Worm (Caenorhabditis elegans): ENCODE measurements around the gene vap-2.

Gene vap-2

ce11 chrX:10780542-10781266 lies 11.6 kb downstream of the vap-2 start:
- TF ChIP-seq nhr-28 (tag; optimal IDR thresholded peaks at IDR 0.05): no peak
- peak; percentile 53 for TF ChIP-seq pqm-1 (tag; optimal IDR thresholded peaks at IDR 0.05)
- peak; percentile 75 for TF ChIP-seq elt-2 (tag; optimal IDR thresholded peaks at IDR 0.05)
- peak; percentile 48 for TF ChIP-seq jun-1 (tag; optimal IDR thresholded peaks at IDR 0.05)

- no peak for TF ChIP-seq tbx-2 (tag; optimal IDR thresholded peaks at IDR 0.05)
- TF ChIP-seq ZK546.5 (tag; optimal IDR thresholded peaks at IDR 0.05): no peak
- no peak for TF ChIP-seq R02D3.7 (tag; optimal IDR thresholded peaks at IDR 0.05)
- TF ChIP-seq pqm-1 (tag; optimal IDR thresholded peaks at IDR 0.05): no peak
- TF ChIP-seq elt-2 (tag; optimal IDR thresholded peaks at IDR 0.05): peak; percentile 9
- no peak for TF ChIP-seq nfya-1 (tag; optimal IDR thresholded peaks at IDR 0.05; ENCODE audit: insufficient read depth)
Measured at ce11 chrX:10774865-10775264, 17.5 kb downstream of the vap-2 start.

- TF ChIP-seq nhr-23 (tag; optimal IDR thresholded peaks at IDR 0.05) (peak; percentile 66), pqm-1 (tag; optimal IDR thresholded peaks at IDR 0.05) (peak; percentile 12), egl-5 (tag; optimal IDR thresholded peaks at IDR 0.05) (no peak), nhr-25 (tag; optimal IDR thresholded peaks at IDR 0.05) (peak; percentile 68), egl-27 (tag; optimal IDR thresholded peaks at IDR 0.05) (no peak), pha-4 (tag; optimal IDR thresholded peaks at IDR 0.05) (no peak), nhr-43 (tag; optimal IDR thresholded peaks at IDR 0.05; ENCODE audit: poor library complexity, severe bottlenecking) (peak; percentile 88)
Measured at ce11 chrX:10772763-10773162, 19.6 kb downstream of the vap-2 start.

- TF ChIP-seq nfya-1 (tag; optimal IDR thresholded peaks at IDR 0.05; ENCODE audit: insufficient read depth) (peak; percentile 68), unc-62 (GFP tag; optimal IDR thresholded peaks at IDR 0.05) (peak; percentile 28), nhr-43 (tag; optimal IDR thresholded peaks at IDR 0.05; ENCODE audit: poor library complexity, severe bottlenecking) (peak; percentile 59), lsy-12 (tag; optimal IDR thresholded peaks at IDR 0.05) (peak; percentile 30), mdl-1 (tag; optimal IDR thresholded peaks at IDR 0.05) (no peak), nhr-12 (tag; optimal IDR thresholded peaks at IDR 0.05) (no peak), pqm-1 (tag; optimal IDR thresholded peaks at IDR 0.05) (peak; percentile 92), ceh-16 (tag; optimal IDR thresholded peaks at IDR 0.05) (no peak), elt-3 (tag; optimal IDR thresholded peaks at IDR 0.05) (peak in 1 of 3 experiments; percentile 80), egl-27 (tag; optimal IDR thresholded peaks at IDR 0.05) (peak; percentile 75), jun-1 (tag; optimal IDR thresholded peaks at IDR 0.05) (peak; percentile 78), ztf-11 (tag; optimal IDR thresholded peaks at IDR 0.05) (no peak), daf-12 (tag; optimal IDR thresholded peaks at IDR 0.05) (no peak), lin-39 (tag; optimal IDR thresholded peaks at IDR 0.05) (peak; percentile 65), nhr-25 (tag; optimal IDR thresholded peaks at IDR 0.05) (peak; percentile 50), pha-4 (tag; optimal IDR thresholded peaks at IDR 0.05) (peak; percentile 75), elt-2 (tag; optimal IDR thresholded peaks at IDR 0.05) (peak; percentile 93), egl-5 (tag; optimal IDR thresholded peaks at IDR 0.05) (peak; percentile 90), nhr-23 (tag; optimal IDR thresholded peaks at IDR 0.05) (peak; percentile 74), ceh-28 (tag; optimal IDR thresholded peaks at IDR 0.05) (peak; percentile 80), R02D3.7 (tag; optimal IDR thresholded peaks at IDR 0.05) (peak; percentile 40)
Measured at ce11 chrX:10772165-10772584, 20.2 kb downstream of the vap-2 start.

ce11 chrX:10770988-10771496 lies 21.3 kb downstream of the vap-2 start:
- TF ChIP-seq nhr-28 (tag; optimal IDR thresholded peaks at IDR 0.05) (no peak), pqm-1 (tag; optimal IDR thresholded peaks at IDR 0.05) (peak; percentile 27), aly-2 (tag; optimal IDR thresholded peaks at IDR 0.05) (no peak), ztf-4 (tag; optimal IDR thresholded peaks at IDR 0.05) (peak; percentile 33), skn-1 (tag; optimal IDR thresholded peaks at IDR 0.05) (peak; percentile 34), fkh-2 (tag; optimal IDR thresholded peaks at IDR 0.05) (peak; percentile 18), nhr-12 (tag; optimal IDR thresholded peaks at IDR 0.05) (no peak), nfya-1 (tag; optimal IDR thresholded peaks at IDR 0.05; ENCODE audit: insufficient read depth) (peak; percentile 90), unc-62 (GFP tag; optimal IDR thresholded peaks at IDR 0.05) (peak; percentile 78), mdl-1 (tag; optimal IDR thresholded peaks at IDR 0.05) (peak; percentile 61), ceh-28 (tag; optimal IDR thresholded peaks at IDR 0.05) (peak; percentile 30), tbx-2 (tag; optimal IDR thresholded peaks at IDR 0.05) (peak; percentile 66), pha-4 (tag; optimal IDR thresholded peaks at IDR 0.05) (peak; percentile 95), nhr-11 (tag; optimal IDR thresholded peaks at IDR 0.05) (peak; percentile 82), elt-3 (tag; optimal IDR thresholded peaks at IDR 0.05) (peak in 2 of 3 experiments; percentile 23 to 26), lin-15B (tag; optimal IDR thresholded peaks at IDR 0.05) (peak; percentile 3), hmg-11 (tag; optimal IDR thresholded peaks at IDR 0.05) (peak; percentile 49), nhr-23 (tag; optimal IDR thresholded peaks at IDR 0.05) (peak; percentile 86), fkh-10 (GFP tag; optimal IDR thresholded peaks at IDR 0.05) (peak; percentile 92), nhr-77 (tag; optimal IDR thresholded peaks at IDR 0.05) (no peak), ceh-9 (tag; optimal IDR thresholded peaks at IDR 0.05) (no peak), snpc-4 (tag; optimal IDR thresholded peaks at IDR 0.05) (peak; percentile 54), ama-1 (optimal IDR thresholded peaks at IDR 0.05) (no peak), jun-1 (tag; optimal IDR thresholded peaks at IDR 0.05) (no peak), eor-1 (tag; optimal IDR thresholded peaks at IDR 0.05) (no peak), ztf-11 (tag; optimal IDR thresholded peaks at IDR 0.05) (no peak), egl-27 (tag; optimal IDR thresholded peaks at IDR 0.05) (peak; percentile 36), elt-1 (tag; optimal IDR thresholded peaks at IDR 0.05) (peak; percentile 57), nhr-25 (tag; optimal IDR thresholded peaks at IDR 0.05) (peak; percentile 55), egl-5 (tag; optimal IDR thresholded peaks at IDR 0.05) (peak; percentile 66), ceh-16 (tag; optimal IDR thresholded peaks at IDR 0.05) (no peak), mml-1 (tag; optimal IDR thresholded peaks at IDR 0.05) (no peak)

Data from whole organism, L3 larva.